Fruit fly (Drosophila melanogaster): Measurements from ENCODE around the gene CG14054.
A peak's percentile ranks its signal among the peaks of the same experiment; 100 is the strongest.

DNA sequence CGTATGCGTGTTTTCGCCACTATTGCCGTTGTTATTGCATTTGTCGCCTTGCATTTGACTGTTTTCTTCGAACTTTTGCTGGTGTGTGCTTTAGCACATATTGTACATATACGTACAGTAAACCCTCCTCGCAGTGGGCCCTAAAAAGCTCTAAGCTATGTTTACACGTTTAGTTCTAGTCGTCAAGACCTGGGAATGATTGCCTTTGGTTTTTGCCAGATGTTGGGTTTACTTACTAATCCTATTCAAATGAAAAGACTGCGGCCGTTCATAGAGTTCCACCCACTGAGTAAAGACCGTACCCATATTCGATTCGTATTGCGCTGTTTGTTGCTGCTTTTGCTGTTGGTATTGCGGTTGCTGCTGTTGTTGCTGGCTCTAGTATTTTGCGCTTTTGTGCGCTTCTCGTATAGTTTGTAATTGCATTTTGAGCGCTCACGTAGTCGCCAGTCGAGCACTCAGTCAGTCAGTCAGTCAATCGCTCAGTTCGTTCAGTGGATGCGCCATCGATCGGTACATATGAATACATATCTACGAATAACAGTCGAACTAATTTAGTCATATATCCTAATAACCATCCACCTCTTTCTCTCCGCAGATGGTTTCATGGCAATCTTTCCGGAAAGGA is 41.7 kb upstream of the CG14054 start:
- TF ChIP-seq CG14711 (tag; optimal IDR thresholded peaks at IDR 0.05) (peak; percentile 87), Mnt (GFP tag; optimal IDR thresholded peaks at IDR 0.05) (peak; percentile 77), cnc (optimal IDR thresholded peaks at IDR 0.05) (no peak)

All from whole organism, adult.